Worm (Caenorhabditis elegans) whole organism, young adult: ENCODE results near the gene nhr-48.

ENCODE experiments used
- C17E4.6 ChIP-seq: fragments of 200-800 bp; sonication (Bioruptor generic); IDR thresholded peaks from 2 replicates; pipeline ENCODE4 v1.3.6; 2022; ENCODE audit warnings: missing genetic modification reagents, missing genetic modification characterization, missing compliant biosample characterization
- D2030.7 ChIP-seq: fragments of 200-800 bp; sonication (Bioruptor generic); IDR thresholded peaks from 2 replicates; pipeline ENCODE4 v1.3.6; 2022; ENCODE audit warnings: missing genetic modification reagents, missing genetic modification characterization, missing compliant biosample characterization
- F10E7.11 ChIP-seq: sonication (generic microtip); optimal IDR thresholded peaks from 2 replicates; lab custom pipeline; 2017; ENCODE audit warnings: mild to moderate bottlenecking, missing genetic modification characterization, moderate library complexity, missing compliant biosample characterization
- F37B4.10 ChIP-seq: fragments of 200-800 bp; sonication (Bioruptor generic); IDR thresholded peaks from 2 replicates; pipeline ENCODE4 v1.3.6; 2022; ENCODE audit warnings: missing genetic modification characterization, missing compliant biosample characterization
- F55B11.4 ChIP-seq: sonication (generic microtip); optimal IDR thresholded peaks from 2 replicates; lab custom pipeline; 2016; ENCODE audit warnings: missing compliant biosample characterization, missing genetic modification characterization, borderline replicate concordance; ENCODE audit not compliant: insufficient read depth
- K11D2.4 ChIP-seq: fragments of 200-800 bp; sonication (Bioruptor generic); IDR thresholded peaks from 2 replicates; pipeline ENCODE4 v1.3.6; 2022; ENCODE audit warnings: missing genetic modification reagents, missing genetic modification characterization, missing compliant biosample characterization
- attf-5 ChIP-seq: fragments of 200-800 bp; sonication (Bioruptor generic); optimal IDR thresholded peaks from 2 replicates; lab custom pipeline; 2018; ENCODE audit warnings: mild to moderate bottlenecking, missing genetic modification characterization, missing compliant biosample characterization
- ccch-3 ChIP-seq: fragments of 200-800 bp; sonication (Bioruptor generic); optimal IDR thresholded peaks from 2 replicates; lab custom pipeline; 2018; ENCODE audit warnings: mild to moderate bottlenecking, missing genetic modification characterization, missing compliant biosample characterization
- ceh-100 ChIP-seq: fragments of 200-800 bp; sonication (Bioruptor generic); IDR thresholded peaks from 2 replicates; pipeline ENCODE4 v1.3.6; 2022; ENCODE audit warnings: missing genetic modification reagents, missing genetic modification characterization, missing compliant biosample characterization
- ceh-27 ChIP-seq: fragments of 200-800 bp; sonication (Bioruptor generic); optimal IDR thresholded peaks from 2 replicates; lab custom pipeline; 2018; ENCODE audit warnings: mild to moderate bottlenecking, missing genetic modification characterization, moderate library complexity, missing compliant biosample characterization
- ceh-79 ChIP-seq: sonication (generic microtip); optimal IDR thresholded peaks from 2 replicates; lab custom pipeline; 2017; ENCODE audit warnings: mild to moderate bottlenecking, missing genetic modification characterization, missing compliant biosample characterization
- ceh-91 ChIP-seq: fragments of 200-800 bp; sonication (Bioruptor generic); IDR thresholded peaks from 2 replicates; pipeline ENCODE4 v1.3.6; 2022; ENCODE audit warnings: missing genetic modification reagents, missing genetic modification characterization, missing compliant biosample characterization
- die-1 ChIP-seq: sonication (generic microtip); optimal IDR thresholded peaks from 2 replicates; lab custom pipeline; 2016; ENCODE audit warnings: missing genotype, mild to moderate bottlenecking, missing genetic modification characterization, missing compliant biosample characterization
- dox-1 ChIP-seq: fragments of 200-800 bp; sonication (Bioruptor generic); IDR thresholded peaks from 2 replicates; pipeline ENCODE4 v1.3.6; 2022; ENCODE audit warnings: missing genetic modification reagents, missing genetic modification characterization, missing compliant biosample characterization
- dpl-1 ChIP-seq: fragments of 150-350 bp; optimal IDR thresholded peaks from 2 replicates; lab custom pipeline; 2014; ENCODE audit warnings: missing biosample characterization, missing genetic modification reagents, missing genetic modification characterization
- efl-1 ChIP-seq: fragments of 150-350 bp; optimal IDR thresholded peaks from 2 replicates; lab custom pipeline; 2014; ENCODE audit warnings: missing biosample characterization, missing genetic modification reagents, missing genetic modification characterization
- gei-17 ChIP-seq: fragments of 200-800 bp; sonication (Bioruptor generic); optimal IDR thresholded peaks from 2 replicates; lab custom pipeline; 2018; ENCODE audit warnings: mild to moderate bottlenecking, missing genetic modification characterization, missing compliant biosample characterization
- him-1 ChIP-seq: sonication (generic microtip); optimal IDR thresholded peaks from 2 replicates; lab custom pipeline; 2016; ENCODE audit warnings: missing genotype, missing genetic modification reagents, missing genetic modification characterization, missing compliant biosample characterization
- hmg-1.2 ChIP-seq: fragments of 200-800 bp; sonication (Bioruptor generic); IDR thresholded peaks from 2 replicates; pipeline ENCODE4 v1.3.6; 2022; ENCODE audit warnings: missing genetic modification reagents, missing genetic modification characterization, missing compliant biosample characterization
- hmg-20 ChIP-seq: fragments of 200-800 bp; sonication (Bioruptor generic); IDR thresholded peaks from 2 replicates; pipeline ENCODE4 v1.3.6; 2022; ENCODE audit warnings: missing genetic modification reagents, missing genetic modification characterization, missing compliant biosample characterization
- hsf-1 ChIP-seq: fragments of 200-800 bp; sonication (Bioruptor generic); IDR thresholded peaks from 2 replicates; pipeline ENCODE4 v1.3.6; 2022; ENCODE audit warnings: missing genetic modification reagents, missing genetic modification characterization, missing compliant biosample characterization
- lin-35 ChIP-seq, 3 experiments: fragments of 150-350 bp in 2 of 3; sonication (generic microtip) in 1 of 3; optimal IDR thresholded peaks; 2 replicates each; lab custom pipeline; 2014 to 2018; ENCODE audit warnings: missing biosample characterization in 3 of 3, missing genetic modification characterization in 3 of 3, missing genetic modification reagents in 3 of 3
- lin-40 ChIP-seq: sonication (generic microtip); optimal IDR thresholded peaks from 2 replicates; lab custom pipeline; 2016; ENCODE audit warnings: missing genetic modification characterization, mild to moderate bottlenecking, missing compliant biosample characterization, missing genotype, missing genetic modification reagents
- lin-54 ChIP-seq: fragments of 200-800 bp; sonication (Bioruptor generic); optimal IDR thresholded peaks from 2 replicates; lab custom pipeline; 2018; ENCODE audit warnings: mild to moderate bottlenecking, missing genetic modification characterization, missing compliant biosample characterization
- lir-1 ChIP-seq: fragments of 200-800 bp; sonication (Bioruptor generic); conservative IDR thresholded peaks from 2 replicates; pipeline ENCODE4 v1.3.6; 2022; ENCODE audit warnings: missing genetic modification reagents, missing genetic modification characterization, missing compliant biosample characterization
- madf-10 ChIP-seq: sonication (generic microtip); optimal IDR thresholded peaks from 2 replicates; lab custom pipeline; 2016; ENCODE audit warnings: mild to moderate bottlenecking, missing genetic modification characterization, missing compliant biosample characterization
- madf-8 ChIP-seq: fragments of 200-800 bp; sonication (Bioruptor generic); conservative IDR thresholded peaks from 2 replicates; pipeline ENCODE4 v1.3.6; 2022; ENCODE audit warnings: missing genetic modification reagents, missing genetic modification characterization, missing compliant biosample characterization
- mcd-1 ChIP-seq: fragments of 200-800 bp; sonication (Bioruptor generic); IDR thresholded peaks from 2 replicates; pipeline ENCODE4 v1.3.6; 2022; ENCODE audit warnings: missing genetic modification reagents, missing genetic modification characterization, missing compliant biosample characterization
- mel-28 ChIP-seq: sonication (generic microtip); optimal IDR thresholded peaks from 2 replicates; lab custom pipeline; 2016; ENCODE audit warnings: borderline replicate concordance, mild to moderate bottlenecking, missing genetic modification characterization, missing compliant biosample characterization
- mes-4 ChIP-seq: sonication (generic microtip); optimal IDR thresholded peaks from 2 replicates; lab custom pipeline; 2016; ENCODE audit warnings: missing genotype, missing genetic modification characterization, missing compliant biosample characterization
- nfyb-1 ChIP-seq: fragments of 200-800 bp; sonication (Bioruptor generic); IDR thresholded peaks from 2 replicates; pipeline ENCODE4 v1.3.6; 2022; ENCODE audit warnings: missing genetic modification reagents, missing genetic modification characterization, missing compliant biosample characterization
- nhr-27 ChIP-seq: fragments of 200-800 bp; sonication (Bioruptor generic); optimal IDR thresholded peaks from 2 replicates; lab custom pipeline; 2018; ENCODE audit warnings: mild to moderate bottlenecking, missing genetic modification characterization, moderate library complexity, missing compliant biosample characterization
- nhr-80 ChIP-seq: sonication (generic microtip); optimal IDR thresholded peaks from 2 replicates; lab custom pipeline; 2016; ENCODE audit warnings: missing genetic modification characterization, missing compliant biosample characterization
- rcor-1 ChIP-seq: fragments of 200-800 bp; sonication (Bioruptor generic); IDR thresholded peaks from 2 replicates; pipeline ENCODE4 v1.3.6; 2022; ENCODE audit warnings: missing genetic modification reagents, missing genetic modification characterization, missing compliant biosample characterization
- sea-2 ChIP-seq: fragments of 200-800 bp; sonication (Bioruptor generic); IDR thresholded peaks from 2 replicates; pipeline ENCODE4 v1.3.6; 2022; ENCODE audit warnings: missing genetic modification characterization, missing compliant biosample characterization
- snpc-4 ChIP-seq, 5 experiments: fragments of 150-350 bp in 1 of 5; sonication (generic microtip) in 4 of 5; optimal IDR thresholded peaks; 2 replicates each; lab custom pipeline; 2014 to 2018; ENCODE audit warnings: missing genetic modification characterization in 5 of 5, missing biosample characterization in 3 of 5, antibody characterized with exemption in 2 of 5, mild to moderate bottlenecking in 2 of 5, missing compliant biosample characterization in 2 of 5, missing genotype in 2 of 5, moderate library complexity in 2 of 5, missing genetic modification reagents in 1 of 5
- somi-1 ChIP-seq: fragments of 200-800 bp; sonication (Bioruptor generic); optimal IDR thresholded peaks from 2 replicates; lab custom pipeline; 2018; ENCODE audit warnings: mild to moderate bottlenecking, missing genetic modification characterization, missing compliant biosample characterization
- sptf-2 ChIP-seq: fragments of 200-800 bp; sonication (Bioruptor generic); optimal IDR thresholded peaks from 2 replicates; lab custom pipeline; 2018; ENCODE audit warnings: mild to moderate bottlenecking, missing genetic modification characterization, missing compliant biosample characterization
- unc-62 ChIP-seq: fragments of 150-350 bp; optimal IDR thresholded peaks from 2 replicates; lab custom pipeline; 2014; ENCODE audit warnings: missing biosample characterization, missing genetic modification reagents, missing genetic modification characterization
- xnd-1 ChIP-seq: sonication (generic microtip); optimal IDR thresholded peaks from 2 replicates; lab custom pipeline; 2016; ENCODE audit warnings: missing genotype, missing genetic modification reagents, missing genetic modification characterization, missing compliant biosample characterization
- zfh-2 ChIP-seq: fragments of 200-800 bp; sonication (Bioruptor generic); conservative IDR thresholded peaks from 2 replicates; pipeline ENCODE4 v1.3.6; 2022; ENCODE audit warnings: missing genetic modification reagents, missing genetic modification characterization, missing compliant biosample characterization
- ztf-22 ChIP-seq: fragments of 200-800 bp; sonication (Bioruptor generic); optimal IDR thresholded peaks from 2 replicates; lab custom pipeline; 2018; ENCODE audit warnings: mild to moderate bottlenecking, missing genetic modification characterization, moderate library complexity, missing compliant biosample characterization
- ztf-28 ChIP-seq: fragments of 200-800 bp; sonication (Bioruptor generic); IDR thresholded peaks from 2 replicates; pipeline ENCODE4 v1.3.6; 2022; ENCODE audit warnings: missing genetic modification reagents, missing genetic modification characterization, missing compliant biosample characterization

The nhr-48 gene

ce11 chrX:15718325-15718724, 10.3 kb downstream of the nhr-48 start, which contains the start of gene ZK662.6:
ZK662.6 (plus strand) TSS chrX:15718625.
- TF ChIP-seq xnd-1 (tag; lab: Kevin White, UChicago), result no peak
- no peak for TF ChIP-seq die-1
- no peak for TF ChIP-seq ceh-91 (GFP tag; lab: Robert Waterston, UW)
- TF ChIP-seq hsf-1 (GFP tag; lab: Robert Waterston, UW), result no peak
- no peak for TF ChIP-seq mes-4
- TF ChIP-seq ceh-100 (GFP tag; lab: Robert Waterston, UW), result no peak
- TF ChIP-seq ccch-3 (GFP tag; lab: Kevin White, UChicago), result no peak
- TF ChIP-seq D2030.7, result no peak
- TF ChIP-seq F55B11.4 (tag; lab: Kevin White, UChicago), result no peak
- no peak for TF ChIP-seq F10E7.11 (tag; lab: Kevin White, UChicago)
- TF ChIP-seq ceh-79, result no peak
- no peak for TF ChIP-seq attf-5 (GFP tag; lab: Kevin White, UChicago)
- TF ChIP-seq mel-28, result no peak
- no peak for TF ChIP-seq nhr-27 (tag; lab: Kevin White, UChicago)
- TF ChIP-seq lin-40 (tag; lab: Kevin White, UChicago), result no peak
- no peak for TF ChIP-seq rcor-1 (GFP tag; lab: Robert Waterston, UW)
- TF ChIP-seq, all 124 proteins: peak for 0

- TF ChIP-seq lin-40 (tag; lab: Kevin White, UChicago), result no peak
- TF ChIP-seq lir-1 (GFP tag; lab: Robert Waterston, UW), result no peak
- no peak for TF ChIP-seq him-1
- no peak for TF ChIP-seq lin-54 (GFP tag; lab: Kevin White, UChicago)
- TF ChIP-seq F37B4.10 (GFP tag; lab: Robert Waterston, UW), result no peak
- TF ChIP-seq dox-1, result no peak
- TF ChIP-seq sea-2 (GFP tag; lab: Robert Waterston, UW), result no peak
- no peak for TF ChIP-seq hmg-20 (GFP tag; lab: Robert Waterston, UW)
- no peak for TF ChIP-seq sptf-2 (GFP tag; lab: Kevin White, UChicago)
- TF ChIP-seq C17E4.6 (GFP tag; lab: Robert Waterston, UW), result no peak
- no peak for TF ChIP-seq somi-1
Observed at ce11 chrX:15721346-15721745, 13.3 kb downstream of the nhr-48 start, which contains the start of gene ZK662.5. ZK662.5 (plus strand) TSS chrX:15721646.

ce11 chrX:15724994-15725393, 17.0 kb downstream of the nhr-48 start:
- TF ChIP-seq ztf-22, result no peak
- peak; percentile 48 for TF ChIP-seq mcd-1 (GFP tag; lab: Robert Waterston, UW)
- TF ChIP-seq hmg-1.2, result peak; percentile 87
- TF ChIP-seq ceh-27 (GFP tag; lab: Kevin White, UChicago), result peak; percentile 33
- peak; percentile 44 for TF ChIP-seq madf-8 (GFP tag; lab: Robert Waterston, UW)
- TF ChIP-seq nhr-80 (tag; lab: Kevin White, UChicago), result peak; percentile 4
- TF ChIP-seq K11D2.4 (GFP tag; lab: Robert Waterston, UW), result peak; percentile 45; the same call in 1 of the 2 replicates
- no peak for TF ChIP-seq snpc-4 (GFP tag; optimal IDR thresholded peaks at IDR 0.05; lab: Kevin White, UChicago)
- peak in 1 of 4 experiments; percentile 12 for TF ChIP-seq snpc-4 (tag; optimal IDR thresholded peaks at IDR 0.05; lab: Kevin White, UChicago)
- TF ChIP-seq madf-10 (tag; lab: Kevin White, UChicago), result no peak
- TF ChIP-seq nfyb-1, result no peak
- TF ChIP-seq dpl-1 (GFP tag; lab: Kevin White, UChicago), result peak; percentile 37
- TF ChIP-seq zfh-2 (GFP tag; lab: Robert Waterston, UW), result peak; percentile 27; the same call in 1 of the 2 replicates
- TF ChIP-seq efl-1 (GFP tag; lab: Kevin White, UChicago), result peak; percentile 76
- TF ChIP-seq lin-54 (GFP tag; lab: Kevin White, UChicago), result peak; percentile 35
- peak in 1 of 3 experiments; percentile 37 for TF ChIP-seq lin-35 (GFP tag; optimal IDR thresholded peaks at IDR 0.05; lab: Kevin White, UChicago)
- no peak for TF ChIP-seq lin-40 (tag; lab: Kevin White, UChicago)
- peak; percentile 23 for TF ChIP-seq gei-17 (GFP tag; lab: Kevin White, UChicago)
- TF ChIP-seq dox-1, result peak; percentile 46; the same call in 1 of the 2 replicates
- TF ChIP-seq ztf-28 (GFP tag; lab: Robert Waterston, UW), result no peak
- no peak for TF ChIP-seq unc-62 (GFP tag; lab: Kevin White, UChicago)
- TF ChIP-seq attf-5 (GFP tag; lab: Kevin White, UChicago), result peak; percentile 46
